Worm (Caenorhabditis elegans) whole organism, L2 larva: ENCODE data around the gene cnc-1.

ENCODE experiments used
- C34F6.9 ChIP-seq: fragments of 150-350 bp; optimal IDR thresholded peaks from 2 replicates; lab custom pipeline; 2014; ENCODE audit warnings: missing biosample characterization, missing genetic modification characterization
- Y55F3AM.14 ChIP-seq: fragments of 200-800 bp; sonication (Bioruptor generic); optimal IDR thresholded peaks from 2 replicates; lab custom pipeline; 2018; ENCODE audit warnings: mild to moderate bottlenecking, missing genetic modification characterization, missing compliant biosample characterization
- alr-1 ChIP-seq: fragments of 150-350 bp; optimal IDR thresholded peaks from 2 replicates; lab custom pipeline; 2014; ENCODE audit warnings: missing biosample characterization, missing genetic modification characterization
- ama-1 ChIP-seq: fragments of 150-350 bp; optimal IDR thresholded peaks from 2 replicates; lab custom pipeline; 2018; ENCODE audit warnings: inconsistent platforms
- blmp-1 ChIP-seq: sonication (generic microtip); optimal IDR thresholded peaks from 2 replicates; lab custom pipeline; 2017; ENCODE audit warnings: missing genetic modification characterization, mild to moderate bottlenecking, missing compliant biosample characterization, antibody characterized with exemption, moderate library complexity; ENCODE audit not compliant: insufficient read depth
- ceh-16 ChIP-seq: fragments of 150-350 bp; optimal IDR thresholded peaks from 2 replicates; lab custom pipeline; 2014; ENCODE audit warnings: missing biosample characterization, missing genetic modification characterization
- crh-2 ChIP-seq: sonication (generic microtip); optimal IDR thresholded peaks from 2 replicates; lab custom pipeline; 2017; ENCODE audit warnings: missing biosample characterization, missing genetic modification characterization
- dmd-4 ChIP-seq: sonication (generic microtip); optimal IDR thresholded peaks from 2 replicates; lab custom pipeline; 2017; ENCODE audit warnings: missing biosample characterization, missing genetic modification characterization
- elt-1 ChIP-seq: fragments of 150-350 bp; optimal IDR thresholded peaks from 2 replicates; lab custom pipeline; 2014; ENCODE audit warnings: missing biosample characterization, missing genetic modification characterization
- lsy-2 ChIP-seq, 2 experiments: fragments of 150-350 bp in 1 of 2; sonication (generic microtip) in 1 of 2; optimal IDR thresholded peaks; 2 replicates each; lab custom pipeline; 2014 to 2017; ENCODE audit warnings: missing biosample characterization in 2 of 2, missing genetic modification characterization in 2 of 2
- mdl-1 ChIP-seq, 2 experiments: fragments of 150-350 bp in 1 of 2; sonication (generic microtip) in 1 of 2; optimal IDR thresholded peaks; 2 replicates each; lab custom pipeline; 2017; ENCODE audit warnings: missing biosample characterization in 2 of 2, missing genetic modification characterization in 2 of 2
- nhr-10 ChIP-seq: sonication (generic microtip); optimal IDR thresholded peaks from 2 replicates; lab custom pipeline; 2017; ENCODE audit warnings: missing biosample characterization, missing genetic modification characterization
- nhr-11 ChIP-seq: fragments of 150-350 bp; optimal IDR thresholded peaks from 2 replicates; lab custom pipeline; 2014; ENCODE audit warnings: missing biosample characterization, missing genetic modification characterization
- nhr-129 ChIP-seq: fragments of 150-350 bp; optimal IDR thresholded peaks from 2 replicates; lab custom pipeline; 2014; ENCODE audit warnings: missing biosample characterization, missing genetic modification characterization
- nhr-21 ChIP-seq: fragments of 150-350 bp; optimal IDR thresholded peaks from 2 replicates; lab custom pipeline; 2014; ENCODE audit warnings: missing biosample characterization, missing genetic modification characterization
- nhr-237 ChIP-seq: fragments of 150-350 bp; optimal IDR thresholded peaks from 2 replicates; lab custom pipeline; 2014; ENCODE audit warnings: missing biosample characterization, missing genetic modification characterization
- nhr-25 ChIP-seq: fragments of 150-350 bp; sonication (generic microtip); optimal IDR thresholded peaks from 3 replicates; lab custom pipeline; 2014; ENCODE audit warnings: missing biosample characterization, missing genetic modification characterization
- peb-1 ChIP-seq: fragments of 150-350 bp; optimal IDR thresholded peaks from 2 replicates; lab custom pipeline; 2014; ENCODE audit warnings: missing biosample characterization, missing genetic modification characterization
- ztf-1 ChIP-seq: fragments of 200-800 bp; sonication (Bioruptor generic); conservative IDR thresholded peaks from 2 replicates; pipeline ENCODE4 v1.3.6; 2022; ENCODE audit warnings: missing genetic modification characterization, missing compliant biosample characterization

The cnc-1 gene

DNA sequence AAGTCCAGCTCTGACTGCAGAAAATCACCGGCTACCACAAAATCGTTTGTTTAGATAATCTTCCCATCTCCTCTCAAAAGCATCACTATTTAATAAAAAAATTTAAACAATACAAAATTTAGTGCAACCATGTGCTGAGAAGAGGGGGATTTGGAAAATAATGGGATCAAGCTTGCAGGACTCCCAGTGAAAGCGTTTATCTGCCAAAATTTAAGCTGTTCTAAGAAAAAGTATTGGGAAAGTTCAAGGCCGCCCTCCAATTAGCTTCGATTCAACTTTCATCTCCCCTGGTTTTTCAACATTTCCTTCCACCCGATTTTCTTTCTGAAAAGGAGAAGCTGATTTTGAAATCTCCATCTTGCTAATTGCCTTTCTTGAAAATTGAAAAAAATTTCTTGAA is 36.0 kb downstream of the cnc-1 start:
- no peak for TF ChIP-seq peb-1 (tag; lab: Kevin White, UChicago)
- no peak for TF ChIP-seq ama-1
- no peak for TF ChIP-seq blmp-1 (tag; lab: Kevin White, UChicago)
- TF ChIP-seq nhr-10 (tag; lab: Kevin White, UChicago): no peak
- TF ChIP-seq ceh-16 (tag; lab: Kevin White, UChicago): no peak
- TF ChIP-seq nhr-21: no peak
- no peak for TF ChIP-seq ztf-1 (GFP tag; lab: Robert Waterston, UW)
- no peak for TF ChIP-seq dmd-4 (tag; lab: Kevin White, UChicago)
- TF ChIP-seq elt-1: no peak
- TF ChIP-seq mdl-1 (tag; optimal IDR thresholded peaks at IDR 0.05; lab: Kevin White, UChicago): no peak
- no peak for TF ChIP-seq C34F6.9 (tag; lab: Kevin White, UChicago)
- no peak for TF ChIP-seq nhr-237 (tag; lab: Kevin White, UChicago)
- no peak for TF ChIP-seq Y55F3AM.14
- TF ChIP-seq lsy-2 (tag; optimal IDR thresholded peaks at IDR 0.05; lab: Kevin White, UChicago): no peak
- TF ChIP-seq nhr-129 (tag; lab: Kevin White, UChicago): no peak
- no peak for TF ChIP-seq crh-2 (tag; lab: Kevin White, UChicago)
- no peak for TF ChIP-seq nhr-11
- no peak for TF ChIP-seq nhr-25 (tag; lab: Kevin White, UChicago)
- TF ChIP-seq alr-1: no peak
- TF ChIP-seq, all 48 proteins: peak for 0
